Fruit fly (Drosophila melanogaster) whole organism, prepupa: ENCODE results near the gene mu2.

ENCODE experiments used
- Blimp-1 ChIP-seq: fragments of 200-800 bp; sonication (Bioruptor generic); optimal IDR thresholded peaks from 3 replicates; lab custom pipeline; 2017; ENCODE audit warnings: missing biosample characterization, missing genetic modification characterization, mild to moderate bottlenecking, moderate library complexity, missing genetic modification reagents
- CG10631 ChIP-seq: fragments of 200-800 bp; sonication (Bioruptor generic); optimal IDR thresholded peaks from 2 replicates; lab custom pipeline; 2016; ENCODE audit warnings: missing biosample characterization, missing genetic modification characterization
- CG11294 ChIP-seq: fragments of 200-800 bp; sonication (Bioruptor generic); IDR thresholded peaks from 2 replicates; pipeline ENCODE4 v1.3.6; 2022; ENCODE audit warnings: missing biosample characterization, missing genetic modification characterization
- CG11902 ChIP-seq: fragments of 200-800 bp; sonication (Bioruptor generic); optimal IDR thresholded peaks from 3 replicates; lab custom pipeline; 2016; ENCODE audit warnings: missing biosample characterization, missing genetic modification characterization
- CG15336 ChIP-seq: fragments of 200-800 bp; sonication (Bioruptor generic); IDR thresholded peaks from 2 replicates; pipeline ENCODE4 v1.3.6; 2022; ENCODE audit warnings: missing biosample characterization, missing genetic modification characterization
- CG1621 ChIP-seq: fragments of 200-800 bp; sonication (Bioruptor generic); optimal IDR thresholded peaks from 3 replicates; lab custom pipeline; 2018; ENCODE audit warnings: missing biosample characterization, mild to moderate bottlenecking, missing genetic modification characterization
- CG16779 ChIP-seq: fragments of 200-800 bp; sonication (Bioruptor generic); optimal IDR thresholded peaks from 3 replicates; lab custom pipeline; 2017; ENCODE audit warnings: missing biosample characterization, mild to moderate bottlenecking, missing genetic modification characterization
- CG31627 ChIP-seq: fragments of 200-800 bp; sonication (Bioruptor generic); optimal IDR thresholded peaks from 3 replicates; lab custom pipeline; 2016; ENCODE audit warnings: missing biosample characterization, missing genetic modification characterization
- CG6163 ChIP-seq: fragments of 200-800 bp; sonication (Bioruptor generic); IDR thresholded peaks from 3 replicates; pipeline ENCODE4 v1.3.6; 2022; ENCODE audit warnings: missing biosample characterization, missing genetic modification characterization
- CG6276 ChIP-seq: fragments of 200-800 bp; sonication (Bioruptor generic); optimal IDR thresholded peaks from 2 replicates; lab custom pipeline; 2017; ENCODE audit warnings: missing biosample characterization, mild to moderate bottlenecking, missing genetic modification characterization
- CG6808 ChIP-seq: fragments of 200-800 bp; sonication (Bioruptor generic); optimal IDR thresholded peaks from 3 replicates; lab custom pipeline; 2017; ENCODE audit warnings: missing biosample characterization, missing genetic modification characterization, mild to moderate bottlenecking, moderate library complexity, missing genetic modification reagents
- CG8119 ChIP-seq: fragments of 200-800 bp; sonication (Bioruptor generic); IDR thresholded peaks from 3 replicates; pipeline ENCODE4 v1.3.6; 2022; ENCODE audit warnings: missing biosample characterization, missing genetic modification characterization
- Eip75B ChIP-seq: fragments of 200-800 bp; sonication (Bioruptor generic); optimal IDR thresholded peaks from 3 replicates; lab custom pipeline; 2016; ENCODE audit warnings: missing biosample characterization, missing genetic modification characterization
- Eip78C ChIP-seq: fragments of 200-800 bp; sonication (Bioruptor generic); peaks from one replicate; lab custom pipeline; 2016; ENCODE audit warnings: missing biosample characterization, missing genetic modification characterization
- Eip93F ChIP-seq: fragments of 200-800 bp; sonication (Bioruptor generic); optimal IDR thresholded peaks from 2 replicates; lab custom pipeline; 2016; ENCODE audit warnings: missing biosample characterization, mild to moderate bottlenecking, missing genetic modification characterization
- Ets96B ChIP-seq: fragments of 200-800 bp; optimal IDR thresholded peaks from 2 replicates; lab custom pipeline; 2019; ENCODE audit warnings: missing biosample characterization, mild to moderate bottlenecking, missing genetic modification characterization, moderate library complexity
- Hr39 ChIP-seq: fragments of 200-800 bp; sonication (Bioruptor generic); optimal IDR thresholded peaks from 2 replicates; lab custom pipeline; 2016; ENCODE audit warnings: missing biosample characterization, missing genetic modification characterization
- Hr4 ChIP-seq: fragments of 200-800 bp; sonication (Bioruptor generic); optimal IDR thresholded peaks from 3 replicates; lab custom pipeline; 2016; ENCODE audit warnings: missing biosample characterization, missing genetic modification characterization
- Lpt ChIP-seq: fragments of 200-800 bp; sonication (Bioruptor generic); optimal IDR thresholded peaks from 3 replicates; lab custom pipeline; 2016; ENCODE audit warnings: missing biosample characterization, missing genetic modification characterization
- Sox102F ChIP-seq: fragments of 200-800 bp; sonication (Bioruptor generic); optimal IDR thresholded peaks from 2 replicates; lab custom pipeline; 2016; ENCODE audit warnings: missing biosample characterization, mild to moderate bottlenecking, missing genetic modification characterization
- Sox14 ChIP-seq: fragments of 200-800 bp; sonication (Bioruptor generic); optimal IDR thresholded peaks from 3 replicates; lab custom pipeline; 2016; ENCODE audit warnings: missing biosample characterization, missing genetic modification characterization
- Sox15 ChIP-seq: fragments of 200-800 bp; sonication (Bioruptor generic); optimal IDR thresholded peaks from 3 replicates; lab custom pipeline; 2016; ENCODE audit warnings: missing biosample characterization, missing genetic modification characterization
- achi ChIP-seq: fragments of 200-800 bp; sonication (Bioruptor generic); optimal IDR thresholded peaks from 3 replicates; lab custom pipeline; 2016; ENCODE audit warnings: missing biosample characterization, missing genetic modification characterization
- cyc ChIP-seq: fragments of 200-800 bp; sonication (Bioruptor generic); optimal IDR thresholded peaks from 3 replicates; lab custom pipeline; 2016; ENCODE audit warnings: missing biosample characterization, missing genetic modification characterization
- dsx ChIP-seq: fragments of 200-800 bp; optimal IDR thresholded peaks from 3 replicates; lab custom pipeline; 2019; ENCODE audit warnings: missing biosample characterization, mild to moderate bottlenecking, missing genetic modification characterization, moderate library complexity; ENCODE audit not compliant: poor library complexity, severe bottlenecking
- eg ChIP-seq: fragments of 200-800 bp; sonication (Bioruptor generic); IDR thresholded peaks from 3 replicates; pipeline ENCODE4 v1.3.6; 2022; ENCODE audit warnings: missing biosample characterization, missing genetic modification characterization
- esn ChIP-seq: fragments of 200-800 bp; sonication (Bioruptor generic); optimal IDR thresholded peaks from 2 replicates; lab custom pipeline; 2016; ENCODE audit warnings: missing biosample characterization, mild to moderate bottlenecking, missing genetic modification characterization, moderate library complexity
- fd85E ChIP-seq: fragments of 200-800 bp; sonication (Bioruptor generic); optimal IDR thresholded peaks from 3 replicates; lab custom pipeline; 2016; ENCODE audit warnings: missing biosample characterization, missing genetic modification characterization
- fkh ChIP-seq: fragments of 200-800 bp; sonication (Bioruptor generic); optimal IDR thresholded peaks from 3 replicates; lab custom pipeline; 2017; ENCODE audit warnings: missing biosample characterization, mild to moderate bottlenecking, missing genetic modification characterization, moderate library complexity
- lz ChIP-seq: fragments of 200-800 bp; sonication (Bioruptor generic); optimal IDR thresholded peaks from 3 replicates; lab custom pipeline; 2016; ENCODE audit warnings: missing biosample characterization, missing genetic modification characterization
- pdm3 ChIP-seq: fragments of 200-800 bp; sonication (Bioruptor generic); optimal IDR thresholded peaks from 3 replicates; lab custom pipeline; 2016; ENCODE audit warnings: missing biosample characterization, missing genetic modification characterization
- salr ChIP-seq, 2 experiments: fragments of 200-800 bp; sonication (Bioruptor generic); optimal IDR thresholded peaks; 3 replicates each; lab custom pipeline; 2016 to 2018; ENCODE audit warnings: missing biosample characterization in 2 of 2, missing genetic modification characterization in 2 of 2, mild to moderate bottlenecking in 1 of 2
- ss ChIP-seq, 2 experiments: fragments of 200-800 bp; sonication (Bioruptor generic); optimal IDR thresholded peaks; 2 replicates in 1 of 2; 3 replicates in 1 of 2; lab custom pipeline; 2017 to 2018; ENCODE audit warnings: mild to moderate bottlenecking in 2 of 2, missing biosample characterization in 2 of 2, missing genetic modification characterization in 2 of 2, moderate library complexity in 1 of 2
- svp ChIP-seq: fragments of 200-800 bp; sonication (Bioruptor generic); peaks from one replicate; lab custom pipeline; 2016; ENCODE audit warnings: missing biosample characterization, missing genetic modification characterization
- topi ChIP-seq: fragments of 200-800 bp; sonication (Bioruptor generic); optimal IDR thresholded peaks from 3 replicates; lab custom pipeline; 2016; ENCODE audit warnings: missing biosample characterization, missing genetic modification characterization
- vri ChIP-seq: fragments of 200-800 bp; sonication (Bioruptor generic); optimal IDR thresholded peaks from 3 replicates; lab custom pipeline; 2016; ENCODE audit warnings: missing biosample characterization, mild to moderate bottlenecking, missing genetic modification characterization

Gene mu2

DNA sequence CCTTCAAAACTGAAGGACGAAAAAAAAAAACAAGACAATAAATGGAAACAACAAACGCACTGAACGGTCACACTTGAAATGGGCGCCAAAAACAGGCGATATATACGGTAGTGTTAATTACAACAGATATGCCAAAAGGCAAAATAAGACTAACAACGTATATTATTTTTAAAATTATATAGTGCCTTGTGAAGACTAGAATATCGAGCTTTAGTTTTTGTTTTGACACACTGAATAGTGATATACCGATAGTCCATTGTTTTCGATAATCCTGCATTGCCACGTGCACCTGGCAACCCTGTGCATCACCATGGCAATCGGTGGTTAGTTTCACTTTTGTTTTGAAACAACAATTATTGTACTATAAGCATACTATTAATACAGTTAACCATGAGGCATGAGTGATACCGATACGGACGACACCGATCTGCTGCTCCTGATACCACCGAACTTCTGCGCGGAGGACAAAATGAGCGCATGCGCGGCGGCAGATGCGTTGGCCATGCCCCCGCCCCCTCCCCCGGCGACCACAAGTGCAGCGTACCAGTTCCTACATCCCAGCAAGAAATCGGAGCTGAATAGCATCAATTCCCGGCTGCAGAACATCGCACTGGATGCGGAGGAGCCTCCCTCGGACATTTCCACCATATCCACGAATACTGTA lies at the start of gene mu2, which contains the start of gene Cnb:
Gene mu2 (minus strand): TSS at position 13 of the 664 bp plus-strand sequence.
Gene Cnb (plus strand): TSS at position 103 of the 664 bp plus-strand sequence.
- TF ChIP-seq Eip93F (GFP tag; lab: Kevin White, UChicago) (no peak), ss (GFP tag; optimal IDR thresholded peaks at IDR 0.05; lab: Kevin White, UChicago) (no peak), Ets96B (tag; lab: Kevin White, UChicago) (no peak), salr (GFP tag; optimal IDR thresholded peaks at IDR 0.05; lab: Kevin White, UChicago) (no peak), fkh (no peak), lz (GFP tag; lab: Kevin White, UChicago) (no peak), fd85E (GFP tag; lab: Kevin White, UChicago) (no peak), pdm3 (no peak), CG6163 (GFP tag; lab: Robert Waterston, UW) (0 out of 3 replicates have a peak, but pooled peaks have one; percentile 10), Blimp-1 (GFP tag; lab: Kevin White, UChicago) (peak; percentile 94), Hr4 (GFP tag; lab: Kevin White, UChicago) (no peak)

DNA sequence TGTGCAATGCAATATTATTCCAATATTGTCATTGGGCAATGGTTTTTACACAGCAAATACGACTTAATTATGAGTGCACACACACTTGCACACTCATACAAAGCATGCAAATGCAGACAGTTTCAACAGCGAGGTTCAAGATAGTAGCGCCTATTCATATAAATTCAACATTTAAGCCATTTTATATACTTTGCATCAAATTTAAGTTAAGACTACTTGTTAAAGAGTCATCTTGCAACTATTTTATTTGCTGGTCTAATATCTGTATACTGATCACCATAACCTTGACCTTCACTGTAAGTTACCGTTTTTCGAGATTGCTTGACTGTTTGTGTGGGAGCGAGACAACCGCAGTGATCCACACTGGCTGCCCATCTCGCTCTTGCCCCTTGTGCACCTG lies 38.1 kb upstream of the mu2 start:
- TF ChIP-seq CG11294 (GFP tag; lab: Robert Waterston, UW) (no peak), topi (GFP tag; lab: Kevin White, UChicago) (peak; percentile 22), svp (GFP tag; lab: Kevin White, UChicago) (peak; percentile 77), Eip75B (GFP tag; lab: Kevin White, UChicago) (no peak), CG15336 (GFP tag; lab: Robert Waterston, UW) (no peak), Hr39 (no peak), CG16779 (tag; lab: Kevin White, UChicago) (no peak), CG6276 (GFP tag; lab: Kevin White, UChicago) (no peak), cyc (GFP tag; lab: Kevin White, UChicago) (no peak), Sox102F (no peak), CG8119 (GFP tag; lab: Robert Waterston, UW) (no peak), fd85E (GFP tag; lab: Kevin White, UChicago) (no peak), Sox14 (no peak), CG6163 (GFP tag; lab: Robert Waterston, UW) (no peak), Sox15 (GFP tag; lab: Kevin White, UChicago) (no peak), CG11902 (GFP tag; lab: Kevin White, UChicago) (peak; percentile 30)

DNA sequence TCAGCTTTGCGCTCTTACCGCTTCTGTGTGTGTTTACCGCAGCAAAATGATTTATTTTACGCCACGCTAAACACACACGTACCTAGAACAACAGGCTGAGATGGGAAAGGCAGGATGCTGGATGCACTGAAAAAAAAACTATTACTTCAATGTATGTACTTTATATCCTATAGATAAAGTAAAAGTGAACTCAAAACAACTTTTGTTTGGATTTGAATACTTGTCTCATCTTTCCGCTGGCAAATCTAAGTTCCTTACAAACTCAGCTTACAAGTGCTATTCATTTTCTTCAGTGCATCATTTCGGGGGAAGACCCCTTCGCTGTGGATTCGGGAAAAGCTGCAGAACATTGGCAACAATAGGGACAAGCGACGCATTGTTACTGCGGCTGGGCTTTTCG lies 29.5 kb upstream of the mu2 start:
- TF ChIP-seq achi (GFP tag; lab: Kevin White, UChicago) (no peak), Eip75B (GFP tag; lab: Kevin White, UChicago) (no peak), CG1621 (tag; lab: Kevin White, UChicago) (no peak), dsx (GFP tag; lab: Kevin White, UChicago) (peak; percentile 11), CG31627 (GFP tag; lab: Kevin White, UChicago) (no peak), esn (no peak), vri (GFP tag; lab: Kevin White, UChicago) (no peak), fd85E (GFP tag; lab: Kevin White, UChicago) (no peak), Eip78C (GFP tag; lab: Kevin White, UChicago) (peak; percentile 73), Lpt (no peak), ss (GFP tag; optimal IDR thresholded peaks at IDR 0.05; lab: Kevin White, UChicago) (peak; percentile 12 to 43), svp (GFP tag; lab: Kevin White, UChicago) (peak; percentile 55), CG6808 (GFP tag; lab: Kevin White, UChicago) (no peak), CG15336 (GFP tag; lab: Robert Waterston, UW) (no peak), eg (0 out of 3 replicates have a peak, but pooled peaks have one; percentile 33), CG10631 (GFP tag; lab: Kevin White, UChicago) (no peak)
- TF ChIP-seq, all 60 proteins: peak for 5
